Worm (Caenorhabditis elegans) whole organism, L4 larva: ENCODE results near the gene T25B9.2.

Source experiments
- F26F4.8 ChIP-seq: fragments of 200-800 bp; sonication (Bioruptor generic); conservative IDR thresholded peaks from 2 replicates; pipeline ENCODE4 v1.3.6; 2022; ENCODE audit warnings: missing genetic modification characterization, missing compliant biosample characterization
- T20F7.1 ChIP-seq: fragments of 200-800 bp; sonication (Bioruptor generic); optimal IDR thresholded peaks from 2 replicates; lab custom pipeline; 2018; ENCODE audit warnings: mild to moderate bottlenecking, missing genetic modification characterization, missing compliant biosample characterization
- Y48G9A.11 ChIP-seq: fragments of 200-800 bp; sonication (Bioruptor generic); IDR thresholded peaks from 2 replicates; pipeline ENCODE4 v1.3.6; 2022; ENCODE audit warnings: missing genetic modification reagents, missing genetic modification characterization, missing compliant biosample characterization
- ZK337.2 ChIP-seq: fragments of 200-800 bp; sonication (Bioruptor generic); IDR thresholded peaks from 2 replicates; pipeline ENCODE4 v1.3.6; 2022; ENCODE audit warnings: missing genetic modification reagents, missing genetic modification characterization, missing compliant biosample characterization
- ZK546.5 ChIP-seq, 2 experiments: sonication (generic microtip); optimal IDR thresholded peaks; 2 replicates each; lab custom pipeline; 2017; ENCODE audit warnings: missing biosample characterization in 2 of 2, missing genetic modification characterization in 2 of 2
- aha-1 ChIP-seq: fragments of 150-350 bp; peaks from one replicate; lab custom pipeline; 2014; ENCODE audit warnings: missing biosample characterization, missing genetic modification characterization
- arid-1 ChIP-seq: fragments of 200-800 bp; sonication (Bioruptor generic); conservative IDR thresholded peaks from 2 replicates; pipeline ENCODE4 v1.3.6; 2022; ENCODE audit warnings: missing genetic modification reagents, missing genetic modification characterization, missing compliant biosample characterization
- ceh-28 ChIP-seq: fragments of 150-350 bp; optimal IDR thresholded peaks from 2 replicates; lab custom pipeline; 2014; ENCODE audit warnings: missing biosample characterization, missing genetic modification reagents, missing genetic modification characterization
- ces-1 ChIP-seq: fragments of 150-350 bp; sonication (generic microtip); optimal IDR thresholded peaks from 4 replicates; lab custom pipeline; 2014; ENCODE audit warnings: missing biosample characterization, missing genetic modification reagents, missing genetic modification characterization
- ctbp-1 ChIP-seq: fragments of 200-800 bp; sonication (Bioruptor generic); IDR thresholded peaks from 2 replicates; pipeline ENCODE4 v1.3.6; 2022; ENCODE audit warnings: missing genetic modification reagents, missing genetic modification characterization, missing compliant biosample characterization
- daf-12 ChIP-seq: fragments of 150-350 bp; optimal IDR thresholded peaks from 2 replicates; lab custom pipeline; 2014; ENCODE audit warnings: missing biosample characterization, missing genetic modification reagents, missing genetic modification characterization
- daf-16 ChIP-seq, 3 experiments: sonication (generic microtip); optimal IDR thresholded peaks; 2 replicates each; lab custom pipeline; 2016 to 2017; ENCODE audit warnings: missing genetic modification characterization in 3 of 3, missing genetic modification reagents in 3 of 3, mild to moderate bottlenecking in 2 of 3, missing compliant biosample characterization in 2 of 3, missing biosample characterization in 1 of 3, moderate library complexity in 1 of 3
- daf-8 ChIP-seq: fragments of 200-800 bp; sonication (Bioruptor generic); IDR thresholded peaks from 2 replicates; pipeline ENCODE4 v1.3.6; 2022; ENCODE audit warnings: missing genetic modification characterization, missing compliant biosample characterization
- dmd-6 ChIP-seq: fragments of 200-800 bp; sonication (Bioruptor generic); IDR thresholded peaks from 2 replicates; pipeline ENCODE4 v1.3.6; 2022; ENCODE audit warnings: missing genetic modification reagents, missing genetic modification characterization, missing compliant biosample characterization
- dmd-8 ChIP-seq: fragments of 200-800 bp; sonication (Bioruptor generic); IDR thresholded peaks from 2 replicates; pipeline ENCODE4 v1.3.6; 2022; ENCODE audit warnings: missing genetic modification characterization, missing compliant biosample characterization
- dmd-9 ChIP-seq: fragments of 200-800 bp; sonication (Bioruptor generic); IDR thresholded peaks from 2 replicates; pipeline ENCODE4 v1.3.6; 2022; ENCODE audit warnings: missing genetic modification reagents, missing genetic modification characterization, missing compliant biosample characterization
- dpl-1 ChIP-seq: fragments of 150-350 bp; optimal IDR thresholded peaks from 2 replicates; lab custom pipeline; 2014; ENCODE audit warnings: missing biosample characterization, missing genetic modification reagents, missing genetic modification characterization
- duxl-1 ChIP-seq: sonication (generic microtip); optimal IDR thresholded peaks from 2 replicates; lab custom pipeline; 2016; ENCODE audit warnings: mild to moderate bottlenecking, missing genetic modification characterization, moderate library complexity, missing compliant biosample characterization; ENCODE audit not compliant: poor library complexity
- dve-1 ChIP-seq: sonication (generic microtip); optimal IDR thresholded peaks from 2 replicates; lab custom pipeline; 2017; ENCODE audit warnings: antibody characterized with exemption, mild to moderate bottlenecking, missing genetic modification characterization, missing compliant biosample characterization; ENCODE audit not compliant: insufficient read depth
- fkh-10 ChIP-seq: fragments of 150-350 bp; optimal IDR thresholded peaks from 2 replicates; lab custom pipeline; 2014; ENCODE audit warnings: missing biosample characterization, missing genetic modification reagents, missing genetic modification characterization
- gei-8 ChIP-seq: fragments of 200-800 bp; sonication (Bioruptor generic); optimal IDR thresholded peaks from 2 replicates; lab custom pipeline; 2018; ENCODE audit warnings: mild to moderate bottlenecking, missing genetic modification characterization, missing compliant biosample characterization
- hlh-11 ChIP-seq: fragments of 200-800 bp; sonication (Bioruptor generic); optimal IDR thresholded peaks from 2 replicates; lab custom pipeline; 2018; ENCODE audit warnings: mild to moderate bottlenecking, missing genetic modification characterization, missing compliant biosample characterization
- hlh-30 ChIP-seq: sonication (generic microtip); optimal IDR thresholded peaks from 2 replicates; lab custom pipeline; 2017; ENCODE audit warnings: antibody characterized with exemption, mild to moderate bottlenecking, missing genetic modification characterization, missing compliant biosample characterization; ENCODE audit not compliant: insufficient read depth
- hmg-1.1 ChIP-seq: fragments of 200-800 bp; sonication (Bioruptor generic); IDR thresholded peaks from 2 replicates; pipeline ENCODE4 v1.3.6; 2022; ENCODE audit warnings: missing genetic modification reagents, missing genetic modification characterization, missing compliant biosample characterization
- lin-1 ChIP-seq: fragments of 200-800 bp; sonication (Bioruptor generic); IDR thresholded peaks from 2 replicates; pipeline ENCODE4 v1.3.6; 2022; ENCODE audit warnings: missing genetic modification reagents, missing genetic modification characterization, missing compliant biosample characterization
- lin-13 ChIP-seq: fragments of 150-350 bp; optimal IDR thresholded peaks from 2 replicates; lab custom pipeline; 2014; ENCODE audit warnings: missing biosample characterization, missing genetic modification reagents, missing genetic modification characterization
- lin-15B ChIP-seq: fragments of 150-350 bp; sonication (generic microtip); optimal IDR thresholded peaks from 3 replicates; lab custom pipeline; 2014; ENCODE audit warnings: missing biosample characterization, missing genetic modification characterization
- lir-3 ChIP-seq: sonication (generic microtip); optimal IDR thresholded peaks from 2 replicates; lab custom pipeline; 2016; ENCODE audit warnings: mild to moderate bottlenecking, missing genetic modification characterization, missing compliant biosample characterization
- lsy-2 ChIP-seq, 2 experiments: fragments of 150-350 bp in 1 of 2; sonication (generic microtip) in 1 of 2; optimal IDR thresholded peaks; 2 replicates each; lab custom pipeline; 2014 to 2017; ENCODE audit warnings: missing biosample characterization in 2 of 2, missing genetic modification characterization in 2 of 2
- madf-9 ChIP-seq: fragments of 200-800 bp; sonication (Bioruptor generic); conservative IDR thresholded peaks from 2 replicates; pipeline ENCODE4 v1.3.6; 2022; ENCODE audit warnings: missing genetic modification reagents, missing genetic modification characterization, missing compliant biosample characterization
- mdl-1 ChIP-seq, 2 experiments: fragments of 150-350 bp in 1 of 2; sonication (generic microtip) in 1 of 2; optimal IDR thresholded peaks; 2 replicates each; lab custom pipeline; 2014 to 2017; ENCODE audit warnings: missing biosample characterization in 2 of 2, missing genetic modification characterization in 2 of 2
- mdt-29 ChIP-seq: fragments of 200-800 bp; sonication (Bioruptor generic); IDR thresholded peaks from 2 replicates; pipeline ENCODE4 v1.3.6; 2022; ENCODE audit warnings: missing genetic modification reagents, missing genetic modification characterization, missing compliant biosample characterization
- mes-2 ChIP-seq: sonication (generic microtip); optimal IDR thresholded peaks from 2 replicates; lab custom pipeline; 2016; ENCODE audit warnings: missing genotype, mild to moderate bottlenecking, missing genetic modification characterization, missing compliant biosample characterization; ENCODE audit not compliant: poor library complexity, severe bottlenecking
- nhr-111 ChIP-seq: fragments of 200-800 bp; sonication (Bioruptor generic); optimal IDR thresholded peaks from 2 replicates; lab custom pipeline; 2018; ENCODE audit warnings: mild to moderate bottlenecking, missing genetic modification characterization, missing compliant biosample characterization
- nhr-28 ChIP-seq: fragments of 150-350 bp; optimal IDR thresholded peaks from 2 replicates; lab custom pipeline; 2014; ENCODE audit warnings: missing biosample characterization, missing genetic modification characterization
- nhr-6 ChIP-seq: fragments of 150-350 bp; optimal IDR thresholded peaks from 2 replicates; lab custom pipeline; 2014; ENCODE audit warnings: missing biosample characterization, missing genetic modification characterization
- unc-130 ChIP-seq: sonication (generic microtip); optimal IDR thresholded peaks from 2 replicates; lab custom pipeline; 2016; ENCODE audit warnings: missing genetic modification reagents, missing genetic modification characterization, missing compliant biosample characterization
- unc-62 ChIP-seq, 3 experiments: fragments of 150-350 bp in 1 of 3; sonication (generic microtip); optimal IDR thresholded peaks in 2 of 3; peaks in 1 of 3; 1 replicate in 1 of 3; 2 replicates in 2 of 3; lab custom pipeline; 2014 to 2017; ENCODE audit warnings: missing biosample characterization in 3 of 3, missing genetic modification characterization in 3 of 3, missing genetic modification reagents in 3 of 3, missing genotype in 1 of 3
- zag-1 ChIP-seq: fragments of 150-350 bp; optimal IDR thresholded peaks from 2 replicates; lab custom pipeline; 2014; ENCODE audit warnings: missing biosample characterization, missing genetic modification characterization
- zfp-2 ChIP-seq: sonication (generic microtip); optimal IDR thresholded peaks from 2 replicates; lab custom pipeline; 2016; ENCODE audit warnings: mild to moderate bottlenecking, missing genetic modification characterization, missing compliant biosample characterization
- zip-2 ChIP-seq: fragments of 150-350 bp; optimal IDR thresholded peaks from 2 replicates; lab custom pipeline; 2014; ENCODE audit warnings: missing biosample characterization, missing genetic modification characterization
- ztf-7 ChIP-seq: fragments of 150-350 bp; optimal IDR thresholded peaks from 2 replicates; lab custom pipeline; 2014; ENCODE audit warnings: missing biosample characterization, missing genetic modification characterization

T25B9.2 gene

ce11 chrIV:10734527-10735436 is 16.9 kb downstream of the T25B9.2 start, which contains the start of the genes orc-5 and cyb-1:
Gene orc-5 (minus strand): TSS chrIV:10734588.
Gene cyb-1 (plus strand): TSS chrIV:10735216.
- no peak for TF ChIP-seq duxl-1
- peak; percentile 99 for TF ChIP-seq T20F7.1 (GFP tag; lab: Kevin White, UChicago)
- TF ChIP-seq lin-15B, result peak; percentile 39
- no peak for TF ChIP-seq dmd-9 (GFP tag; lab: Robert Waterston, UW)
- peak in 1 of 2 experiments; percentile 85 for TF ChIP-seq lsy-2 (tag; optimal IDR thresholded peaks at IDR 0.05; lab: Kevin White, UChicago)
- peak; percentile 72 for TF ChIP-seq hlh-30 (tag; lab: Kevin White, UChicago)
- no peak for TF ChIP-seq ztf-7 (tag; lab: Kevin White, UChicago)
- no peak for TF ChIP-seq daf-12
- TF ChIP-seq unc-130 (GFP tag; lab: Kevin White, UChicago), result peak; percentile 0
- TF ChIP-seq mes-2 (tag; lab: Kevin White, UChicago), result peak; percentile 87
- TF ChIP-seq ZK546.5 (tag; optimal IDR thresholded peaks at IDR 0.05; lab: Kevin White, UChicago), result no peak
- TF ChIP-seq daf-16 (GFP tag; optimal IDR thresholded peaks at IDR 0.05; lab: Kevin White, UChicago), result no peak
- peak; percentile 44 for TF ChIP-seq daf-16 (tag; optimal IDR thresholded peaks at IDR 0.05; lab: Kevin White, UChicago)
- TF ChIP-seq dpl-1 (GFP tag; lab: Kevin White, UChicago), result peak; percentile 96
- no peak for TF ChIP-seq madf-9 (GFP tag; lab: Robert Waterston, UW)
- TF ChIP-seq hmg-1.1 (GFP tag; lab: Robert Waterston, UW), result peak; percentile 51
- TF ChIP-seq lir-3 (tag; lab: Kevin White, UChicago), result no peak
- peak in 1 of 2 experiments; percentile 8 for TF ChIP-seq mdl-1 (tag; optimal IDR thresholded peaks at IDR 0.05; lab: Kevin White, UChicago)
- peak; percentile 67 for TF ChIP-seq nhr-6 (tag; lab: Kevin White, UChicago)
- peak; percentile 91 for TF ChIP-seq Y48G9A.11
- TF ChIP-seq ctbp-1 (GFP tag; lab: Robert Waterston, UW), result no peak
- peak; percentile 94 for TF ChIP-seq aha-1 (tag; lab: Kevin White, UChicago)
- TF ChIP-seq lin-1 (GFP tag; lab: Robert Waterston, UW), result no peak
- TF ChIP-seq hlh-11, result peak; percentile 9
- TF ChIP-seq nhr-28 (tag; lab: Kevin White, UChicago), result no peak
- TF ChIP-seq lin-13 (GFP tag; lab: Kevin White, UChicago), result peak; percentile 21
- TF ChIP-seq unc-62 (GFP tag; optimal IDR thresholded peaks at IDR 0.05 in 1 of 2; lab: Kevin White, UChicago), result peak in 1 of 2 experiments; percentile 92
- TF ChIP-seq unc-62 (tag; optimal IDR thresholded peaks at IDR 0.05; lab: Kevin White, UChicago), result no peak
- TF ChIP-seq fkh-10 (GFP tag; lab: Kevin White, UChicago), result no peak
- peak; percentile 22; the same call in 1 of the 2 replicates for TF ChIP-seq dmd-6 (GFP tag; lab: Robert Waterston, UW)

- TF ChIP-seq dve-1 (tag; lab: Kevin White, UChicago), result no peak
- peak in 1 of 2 experiments; percentile 79 for TF ChIP-seq unc-62 (GFP tag; optimal IDR thresholded peaks at IDR 0.05 in 1 of 2; lab: Kevin White, UChicago)
- no peak for TF ChIP-seq unc-62 (tag; optimal IDR thresholded peaks at IDR 0.05; lab: Kevin White, UChicago)
Measured at ce11 chrIV:10727734-10728133, 23.9 kb downstream of the T25B9.2 start, which contains the start of gene ZC168.2. Gene ZC168.2 (plus strand): TSS chrIV:10728034.

- TF ChIP-seq arid-1 (GFP tag; lab: Robert Waterston, UW), result no peak
- TF ChIP-seq daf-8 (GFP tag; lab: Robert Waterston, UW), result no peak
- TF ChIP-seq T20F7.1 (GFP tag; lab: Kevin White, UChicago), result no peak
- no peak for TF ChIP-seq ceh-28 (tag; lab: Kevin White, UChicago)
- no peak for TF ChIP-seq dmd-8 (GFP tag; lab: Robert Waterston, UW)
- TF ChIP-seq dpl-1 (GFP tag; lab: Kevin White, UChicago), result no peak
- TF ChIP-seq ZK546.5 (tag; optimal IDR thresholded peaks at IDR 0.05; lab: Kevin White, UChicago), result no peak
- no peak for TF ChIP-seq zip-2
- TF ChIP-seq hlh-30 (tag; lab: Kevin White, UChicago), result no peak
- TF ChIP-seq nhr-111, result no peak
- TF ChIP-seq mdt-29, result no peak
- TF ChIP-seq ZK337.2, result no peak
- no peak for TF ChIP-seq gei-8
- no peak for TF ChIP-seq F26F4.8 (GFP tag; lab: Robert Waterston, UW)
- no peak for TF ChIP-seq fkh-10 (GFP tag; lab: Kevin White, UChicago)
- TF ChIP-seq lin-15B, result no peak
- no peak for TF ChIP-seq zag-1 (tag; lab: Kevin White, UChicago)
- no peak for TF ChIP-seq ces-1 (GFP tag; lab: Kevin White, UChicago)
- no peak for TF ChIP-seq zfp-2 (tag; lab: Kevin White, UChicago)
Measured at ce11 chrIV:10718865-10719264, 32.8 kb downstream of the T25B9.2 start.
